Fruit fly (Drosophila melanogaster): ENCODE data around the gene CG42676.

- TF ChIP-seq CTCF (optimal IDR thresholded peaks at IDR 0.05) = no peak
- no peak for TF ChIP-seq CG8478 (optimal IDR thresholded peaks at IDR 0.05)
These were observed 19.5 kb downstream of the CG42676 start for dm6 chr3L:1822365-1822764.
